Worm (Caenorhabditis elegans) whole organism, L4/young adult: ENCODE results near the gene dsc-4.

Source experiments
- W03F9.2 ChIP-seq: fragments of 150-350 bp; optimal IDR thresholded peaks from 2 replicates; lab custom pipeline; 2014; ENCODE audit warnings: missing biosample characterization, missing genetic modification characterization
- dao-5 ChIP-seq: sonication (generic microtip); optimal IDR thresholded peaks from 2 replicates; lab custom pipeline; 2016; ENCODE audit warnings: missing genotype, missing genetic modification characterization, moderate library complexity, missing compliant biosample characterization
- him-1 ChIP-seq: sonication (generic microtip); optimal IDR thresholded peaks from 2 replicates; lab custom pipeline; 2016; ENCODE audit warnings: missing genotype, missing genetic modification reagents, missing genetic modification characterization, missing compliant biosample characterization

dsc-4 gene

DNA sequence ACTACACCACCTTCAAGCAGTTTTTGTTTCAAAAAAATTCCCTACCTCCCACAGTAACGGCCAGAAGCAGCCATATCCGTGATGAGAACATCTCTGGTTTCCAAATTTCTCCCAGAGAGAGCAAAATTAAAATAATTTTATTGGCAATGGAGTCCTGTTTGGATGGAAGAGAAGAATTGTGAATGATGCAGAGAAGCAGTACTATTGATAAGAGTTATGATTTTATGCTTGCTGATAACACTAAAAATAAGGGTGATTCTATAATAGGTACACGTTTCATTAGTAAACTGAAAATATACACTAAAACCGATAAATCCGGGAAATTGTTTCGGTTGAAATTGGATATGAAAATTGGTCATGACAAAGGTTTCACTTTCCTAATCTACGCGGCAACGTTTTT, at the start of gene dsc-4:
TSS of gene dsc-4 (minus strand) at position 165 of the 400 bp plus-strand sequence.
- no peak for TF ChIP-seq W03F9.2
- no peak for TF ChIP-seq dao-5 (tag; lab: Kevin White, UChicago)
- no peak for TF ChIP-seq him-1 (tag; lab: Kevin White, UChicago)

DNA sequence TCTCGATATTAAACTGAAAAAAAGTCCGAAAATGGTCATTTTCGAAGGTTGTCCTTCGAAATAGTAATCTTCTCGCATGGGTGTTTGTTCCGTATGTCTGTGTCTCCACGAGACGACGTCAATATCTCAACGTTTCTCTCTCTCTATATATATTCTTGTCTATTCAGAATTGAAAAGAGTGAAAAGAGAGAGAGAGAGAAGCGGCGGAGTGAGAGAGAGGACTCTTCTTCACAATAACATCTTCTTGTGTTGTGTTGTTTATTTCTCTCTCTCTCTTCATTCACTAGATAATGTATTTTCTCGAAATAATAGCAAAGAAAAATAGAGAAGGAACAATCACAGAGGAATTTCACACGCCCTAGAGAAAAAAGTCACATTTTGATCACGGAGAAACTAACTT, 46.1 kb upstream of the dsc-4 start:
- TF ChIP-seq him-1 (tag; lab: Kevin White, UChicago) (no peak), dao-5 (tag; lab: Kevin White, UChicago) (no peak)

DNA sequence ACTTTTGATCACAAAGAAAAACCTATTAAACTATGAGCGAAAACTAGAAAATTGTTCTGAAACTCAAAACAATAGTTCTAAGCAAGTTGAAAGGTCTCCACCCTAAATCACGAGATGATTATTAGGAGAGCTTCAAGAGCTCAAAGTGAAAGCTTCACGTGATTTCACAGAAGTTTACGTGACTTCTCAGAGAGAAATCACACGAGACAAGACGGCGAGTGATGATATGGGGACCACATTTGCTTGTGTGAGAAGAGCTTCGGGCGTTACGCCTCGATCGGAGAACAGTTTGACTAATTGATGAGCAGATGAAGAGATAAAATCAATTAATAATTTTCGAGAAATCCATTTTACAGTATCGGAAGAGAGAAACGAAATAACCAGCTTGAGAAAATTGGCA, 44.6 kb upstream of the dsc-4 start:
- TF ChIP-seq dao-5 (tag; lab: Kevin White, UChicago) (no peak), W03F9.2 (no peak), him-1 (tag; lab: Kevin White, UChicago) (no peak)

DNA sequence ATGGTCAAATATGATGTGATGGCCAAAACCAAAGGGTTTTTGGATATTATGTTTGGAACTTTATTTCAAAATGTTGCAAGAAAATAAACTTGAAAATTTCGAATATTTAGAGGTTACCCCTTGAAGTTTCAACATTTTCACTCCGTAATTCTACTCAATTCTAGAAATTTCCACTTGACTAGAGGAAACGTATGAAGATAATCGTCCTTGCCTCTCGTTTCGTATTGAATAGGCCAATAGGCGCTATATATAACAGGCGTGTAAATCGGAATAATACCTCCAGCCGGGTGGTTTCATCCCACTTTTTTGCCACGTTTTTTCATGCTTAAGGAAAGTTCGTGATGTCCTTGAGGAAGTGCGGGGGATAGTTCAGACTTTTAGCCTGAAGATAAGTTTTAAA, 22.9 kb upstream of the dsc-4 start:
- TF ChIP-seq him-1 (tag; lab: Kevin White, UChicago), result no peak
- TF ChIP-seq W03F9.2, result no peak
- no peak for TF ChIP-seq dao-5 (tag; lab: Kevin White, UChicago)

- TF ChIP-seq W03F9.2, result no peak
- TF ChIP-seq him-1 (tag; lab: Kevin White, UChicago), result no peak
These were observed 19.2 kb upstream of the dsc-4 start, which contains the start of gene cdh-8 for ce11 chrIV:339508-339907. Gene cdh-8, plus strand, starts transcription at chrIV:339808.

- TF ChIP-seq him-1 (tag; lab: Kevin White, UChicago) (no peak), W03F9.2 (no peak), dao-5 (tag; lab: Kevin White, UChicago) (no peak)
These were observed 18.0 kb upstream of the dsc-4 start for ce11 chrIV:338192-338831.

- TF ChIP-seq W03F9.2, result peak; percentile 41
- TF ChIP-seq dao-5 (tag; lab: Kevin White, UChicago), result no peak
- TF ChIP-seq him-1 (tag; lab: Kevin White, UChicago), result no peak
These were observed 16.8 kb upstream of the dsc-4 start, which contains the start of gene pxmp-4 for ce11 chrIV:337128-337646. Gene pxmp-4, minus strand, starts transcription at chrIV:337178.

DNA sequence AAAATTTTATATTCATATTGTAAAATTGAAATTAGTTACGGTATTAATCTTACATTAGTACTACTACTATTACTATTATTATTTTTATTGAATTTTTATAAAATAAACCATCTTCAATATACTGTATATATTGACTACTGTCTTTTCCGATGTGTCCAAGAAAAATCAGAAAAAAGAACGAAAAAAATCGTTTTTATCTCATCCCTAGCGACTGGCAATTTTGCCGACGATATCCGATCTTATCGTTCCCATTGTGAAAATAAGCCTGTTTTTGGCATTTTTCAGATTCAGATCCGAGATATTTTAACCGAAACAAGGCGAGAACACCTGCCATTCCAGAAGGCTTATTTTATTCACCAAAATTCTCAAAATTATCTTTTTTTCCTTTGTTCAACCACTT, 10.2 kb upstream of the dsc-4 start, which contains the start of gene F18F11.4:
TSS of gene F18F11.4 (plus strand) at position 301 of the 400 bp plus-strand sequence.
- TF ChIP-seq W03F9.2 (no peak), dao-5 (tag; lab: Kevin White, UChicago) (no peak), him-1 (tag; lab: Kevin White, UChicago) (no peak)

- TF ChIP-seq dao-5 (tag; lab: Kevin White, UChicago), result no peak
- no peak for TF ChIP-seq W03F9.2
- no peak for TF ChIP-seq him-1 (tag; lab: Kevin White, UChicago)
These were observed 6.3 kb upstream of the dsc-4 start, which contains the start of gene col-101 for ce11 chrIV:326564-327070. Gene col-101, minus strand, starts transcription at chrIV:327020.

DNA sequence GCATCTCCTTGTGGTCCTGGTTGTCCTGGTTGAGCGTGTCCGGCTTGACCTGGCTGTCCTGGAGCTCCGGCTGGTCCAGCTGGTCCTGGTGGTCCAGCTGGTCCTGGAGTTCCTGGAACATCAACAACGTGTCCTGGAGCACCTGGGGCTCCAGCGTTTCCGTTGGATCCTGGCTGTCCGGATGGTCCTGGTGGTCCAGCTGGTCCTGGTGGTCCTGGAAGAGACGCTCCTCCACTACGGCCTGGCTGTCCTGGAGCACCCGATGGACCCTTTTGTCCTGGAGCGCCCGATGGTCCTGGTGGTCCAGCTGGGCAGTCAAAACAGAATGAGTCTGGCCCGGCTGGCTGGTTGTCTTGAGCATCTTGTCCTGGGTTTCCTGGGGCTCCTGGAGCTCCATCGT, 5.3 kb upstream of the dsc-4 start:
- no peak for TF ChIP-seq dao-5 (tag; lab: Kevin White, UChicago)

- no peak for TF ChIP-seq him-1 (tag; lab: Kevin White, UChicago)
- TF ChIP-seq W03F9.2, result no peak
- TF ChIP-seq dao-5 (tag; lab: Kevin White, UChicago), result no peak
These were observed 4.4 kb upstream of the dsc-4 start, which contains the start of gene drl-1 for ce11 chrIV:324759-325158. Gene drl-1, plus strand, starts transcription at chrIV:325059.

DNA sequence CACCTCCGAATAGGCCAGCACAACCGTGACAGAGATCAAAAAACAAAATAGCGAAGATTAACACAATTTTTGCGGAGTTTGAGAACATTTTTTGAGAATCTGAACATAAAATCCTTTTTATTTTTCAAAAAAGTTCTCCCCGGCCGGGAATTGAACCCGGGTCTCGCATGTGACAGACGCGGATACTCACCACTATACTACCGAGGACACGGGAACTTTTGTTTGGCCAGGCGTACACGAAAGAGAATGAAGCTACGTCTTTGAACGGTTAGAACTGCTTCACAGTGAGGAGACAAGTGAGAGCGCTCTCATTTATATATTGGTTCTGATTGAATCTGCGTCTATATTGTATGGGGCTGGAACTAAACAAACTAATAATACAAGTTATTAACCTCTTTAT, 2.2 kb upstream of the dsc-4 start, which contains the start of gene grl-26:
TSS of gene grl-26 (minus strand) at position 318 of the 400 bp plus-strand sequence.
- TF ChIP-seq dao-5 (tag; lab: Kevin White, UChicago) (peak; percentile 81), W03F9.2 (peak; percentile 47), him-1 (tag; lab: Kevin White, UChicago) (no peak)

ce11 chrIV:319654-320053, 690 bp downstream of the dsc-4 start:
- TF ChIP-seq W03F9.2 (no peak), dao-5 (tag; lab: Kevin White, UChicago) (no peak), him-1 (tag; lab: Kevin White, UChicago) (no peak)

DNA sequence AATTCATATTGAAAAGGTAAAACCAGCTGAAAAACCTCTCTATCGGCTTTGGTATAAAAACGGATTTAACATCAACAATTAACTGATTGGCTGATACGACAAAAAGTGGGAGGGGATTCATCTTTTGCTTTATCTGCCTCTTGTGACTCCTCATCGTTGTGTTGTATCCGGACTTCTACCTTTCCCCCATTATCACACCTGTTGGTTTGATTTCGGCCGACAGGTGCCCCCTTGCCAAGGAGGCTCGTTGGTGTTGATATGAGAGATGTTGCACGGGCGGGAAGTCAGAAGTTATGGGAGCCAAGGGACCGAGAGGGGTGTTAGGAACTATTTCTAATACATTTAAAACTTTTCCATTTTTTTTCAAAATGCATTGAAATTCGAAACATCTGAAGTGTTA, 5.9 kb downstream of the dsc-4 start:
- no peak for TF ChIP-seq W03F9.2
- TF ChIP-seq him-1 (tag; lab: Kevin White, UChicago), result no peak
- TF ChIP-seq dao-5 (tag; lab: Kevin White, UChicago), result no peak
